Fruit fly (Drosophila melanogaster) S2 (cell line): ENCODE data around the gene mub.

Source experiments
- CG8478 ChIP-seq: fragments of >200 bp; optimal IDR thresholded peaks from 2 replicates; lab custom pipeline; 2018
- CTCF ChIP-seq, 2 experiments: fragments of >200 bp; optimal IDR thresholded peaks; 2 replicates each; lab custom pipeline; 2018

- TF ChIP-seq CTCF (optimal IDR thresholded peaks at IDR 0.05; lab: Kevin White, UChicago) (no peak), CG8478 (lab: Kevin White, UChicago) (no peak)
Observed at dm6 chr3L:21848320-21848719, 3.7 kb downstream of the mub start.
